Worm (Caenorhabditis elegans): Measurements from ENCODE around the gene C31C9.6.
"Not testable (repeated sequence)": the region's sequence is repeated elsewhere in the genome, so short reads cannot be mapped to it uniquely, and the experiment has no call there.

- TF ChIP-seq nhr-6 (tag; optimal IDR thresholded peaks at IDR 0.05); elt-3 (tag; optimal IDR thresholded peaks at IDR 0.05); aly-2 (tag; optimal IDR thresholded peaks at IDR 0.05); nhr-25 (tag; optimal IDR thresholded peaks at IDR 0.05); ceh-16 (tag; optimal IDR thresholded peaks at IDR 0.05); nhr-237 (tag; optimal IDR thresholded peaks at IDR 0.05); ceh-82 (tag; optimal IDR thresholded peaks at IDR 0.05); fos-1 (tag; optimal IDR thresholded peaks at IDR 0.05); unc-62 (GFP tag; optimal IDR thresholded peaks at IDR 0.05); ztf-11 (tag; optimal IDR thresholded peaks at IDR 0.05); lin-39 (tag; optimal IDR thresholded peaks at IDR 0.05); ama-1 (optimal IDR thresholded peaks at IDR 0.05); nhr-11 (tag; optimal IDR thresholded peaks at IDR 0.05): not testable (repeated sequence)
Measured at ce11 chrII:13654723-13655122, 7.2 kb downstream of the C31C9.6 start, which contains the start of gene C31C9.9.

All from whole organism, L2 larva.